Fruit fly (Drosophila melanogaster) whole organism, embryonic: ENCODE results near the gene CG33969.

Source experiments
- CG13775 ChIP-seq: fragments of 200-800 bp; sonication (Bioruptor generic); optimal IDR thresholded peaks from 3 replicates; lab custom pipeline; 2017; ENCODE audit warnings: missing biosample characterization, mild to moderate bottlenecking, missing genetic modification characterization
- CG15514 ChIP-seq: fragments of 200-800 bp; sonication (Bioruptor generic); optimal IDR thresholded peaks from 3 replicates; lab custom pipeline; 2017; ENCODE audit warnings: missing biosample characterization, missing genetic modification characterization, mild to moderate bottlenecking, moderate library complexity, missing genetic modification reagents
- CG31224 ChIP-seq: fragments of 200-800 bp; sonication (Bioruptor generic); IDR thresholded peaks from 2 replicates; pipeline ENCODE4 v1.3.6; 2022; ENCODE audit warnings: missing biosample characterization, missing genetic modification characterization
- CG32532 ChIP-seq: fragments of 200-800 bp; sonication (Bioruptor generic); IDR thresholded peaks from 2 replicates; pipeline ENCODE4 v1.3.6; 2022; ENCODE audit warnings: missing biosample characterization, missing genetic modification characterization
- CG34422 ChIP-seq: fragments of 200-800 bp; sonication (Bioruptor generic); IDR thresholded peaks from 3 replicates; pipeline ENCODE4 v1.3.6; 2022; ENCODE audit warnings: missing biosample characterization, missing genetic modification characterization
- Eip74EF ChIP-seq, 2 experiments: fragments of 200-800 bp in 1 of 2; fragments of >200 bp in 1 of 2; sonication (Bioruptor generic) in 1 of 2; optimal IDR thresholded peaks; 2 replicates each; lab custom pipeline; 2017 to 2019; ENCODE audit warnings: missing biosample characterization in 2 of 2, missing genetic modification characterization in 2 of 2, mild to moderate bottlenecking in 1 of 2, moderate library complexity in 1 of 2
- Lpt ChIP-seq: fragments of >200 bp; optimal IDR thresholded peaks from 2 replicates; lab custom pipeline; 2018; ENCODE audit warnings: missing biosample characterization, missing genetic modification characterization
- Poxn ChIP-seq: fragments of 200-800 bp; sonication (Bioruptor generic); IDR thresholded peaks from 2 replicates; pipeline ENCODE4 v1.3.6; 2022; ENCODE audit warnings: missing biosample characterization, missing genetic modification characterization
- Ssrp ChIP-seq: fragments of 200-800 bp; sonication (Bioruptor generic); optimal IDR thresholded peaks from 2 replicates; lab custom pipeline; 2018; ENCODE audit warnings: missing biosample characterization, mild to moderate bottlenecking, missing genetic modification characterization, moderate library complexity
- crol ChIP-seq: fragments of 200-800 bp; sonication (Bioruptor generic); IDR thresholded peaks from 2 replicates; pipeline ENCODE4 v1.3.6; 2022; ENCODE audit warnings: missing biosample characterization, missing genetic modification characterization
- pan ChIP-seq, 4 experiments: fragments of >200 bp in 3 of 4; fragments of 200-800 bp in 1 of 4; sonication (Bioruptor generic) in 1 of 4; optimal IDR thresholded peaks in 3 of 4; IDR thresholded peaks in 1 of 4; 2 replicates each; pipeline versions ENCODE4 v1.3.6 to Lab custom; 2017 to 2022; ENCODE audit warnings: missing biosample characterization in 2 of 4, missing genetic modification characterization in 2 of 4, mixed read lengths in 1 of 4

dm6 chr3L:20384086-20384810 lies 9.1 kb downstream of the CG33969 start, which contains the start of the genes CG5498 and fbl:
- TF ChIP-seq crol (0 out of 2 replicates have a peak, but pooled peaks have one; percentile 34), Poxn (GFP tag; lab: Robert Waterston, UW) (no peak), Lpt (GFP tag; lab: Kevin White, UChicago) (no peak), Eip74EF (GFP tag; optimal IDR thresholded peaks at IDR 0.05; lab: Kevin White, UChicago) (peak in 1 of 2 experiments; percentile 40), CG31224 (GFP tag; lab: Robert Waterston, UW) (no peak), CG13775 (GFP tag; lab: Kevin White, UChicago) (peak; percentile 75), CG15514 (GFP tag; lab: Kevin White, UChicago) (peak; percentile 72), CG34422 (GFP tag; lab: Robert Waterston, UW) (0 out of 3 replicates have a peak, but pooled peaks have one; percentile 23), pan (optimal IDR thresholded peaks at IDR 0.05; lab: Kevin White, UChicago) (no peak), pan (GFP tag; optimal IDR thresholded peaks at IDR 0.05 in 1 of 2, IDR thresholded peaks at IDR 0.05 in 1 of 2) (peak in 1 of 2 experiments; percentile 46), CG32532 (GFP tag; lab: Robert Waterston, UW) (peak; percentile 52; the same call in 1 of the 2 replicates), Ssrp (peak; percentile 32)
